Fruit fly (Drosophila melanogaster) whole organism, pupa: Measurements from ENCODE around the gene PIP82.

Source experiments
- CG10348 ChIP-seq: fragments of 200-800 bp; sonication (Bioruptor generic); IDR thresholded peaks from 2 replicates; pipeline ENCODE4 v1.3.6; 2022; ENCODE audit warnings: missing biosample characterization, missing genetic modification characterization
- CG12605 ChIP-seq: fragments of 200-800 bp; sonication (Bioruptor generic); IDR thresholded peaks from 2 replicates; pipeline ENCODE4 v1.3.6; 2022; ENCODE audit warnings: missing biosample characterization, missing genetic modification characterization
- CG13204 ChIP-seq: fragments of 200-800 bp; sonication (Bioruptor generic); optimal IDR thresholded peaks from 2 replicates; lab custom pipeline; 2018; ENCODE audit warnings: missing biosample characterization, mild to moderate bottlenecking, missing genetic modification characterization, moderate library complexity
- CG14655 ChIP-seq: fragments of 200-800 bp; sonication (Bioruptor generic); optimal IDR thresholded peaks from 3 replicates; lab custom pipeline; 2017; ENCODE audit warnings: mild to moderate bottlenecking, missing biosample characterization, missing genetic modification reagents, missing genetic modification characterization
- CG15710 ChIP-seq: fragments of 200-800 bp; sonication (Bioruptor generic); optimal IDR thresholded peaks from 2 replicates; lab custom pipeline; 2018; ENCODE audit warnings: missing biosample characterization, mild to moderate bottlenecking, missing genetic modification characterization, moderate library complexity
- CG17806 ChIP-seq: fragments of 200-800 bp; sonication (Bioruptor generic); optimal IDR thresholded peaks from 2 replicates; lab custom pipeline; 2018; ENCODE audit warnings: missing biosample characterization, mild to moderate bottlenecking, missing genetic modification characterization, moderate library complexity
- CG32121 ChIP-seq: fragments of 200-800 bp; sonication (Bioruptor generic); IDR thresholded peaks from 2 replicates; pipeline ENCODE4 v1.3.6; 2022; ENCODE audit warnings: missing biosample characterization, missing genetic modification characterization
- CG34367 ChIP-seq: fragments of 200-800 bp; sonication (Bioruptor generic); optimal IDR thresholded peaks from 2 replicates; lab custom pipeline; 2018; ENCODE audit warnings: missing biosample characterization, mild to moderate bottlenecking, missing genetic modification characterization
- CG4496 ChIP-seq: fragments of 200-800 bp; sonication (Bioruptor generic); IDR thresholded peaks from 3 replicates; pipeline ENCODE4 v1.3.6; 2022; ENCODE audit warnings: missing biosample characterization, missing genetic modification characterization
- CG8159 ChIP-seq: fragments of 200-800 bp; sonication (Bioruptor generic); optimal IDR thresholded peaks from 3 replicates; lab custom pipeline; 2018; ENCODE audit warnings: missing biosample characterization, mild to moderate bottlenecking, missing genetic modification characterization, moderate library complexity
- CG8301 ChIP-seq: fragments of 200-800 bp; sonication (Bioruptor generic); optimal IDR thresholded peaks from 2 replicates; lab custom pipeline; 2018; ENCODE audit warnings: missing biosample characterization, mild to moderate bottlenecking, missing genetic modification characterization
- CG9948 ChIP-seq: fragments of 200-800 bp; sonication (Bioruptor generic); optimal IDR thresholded peaks from 2 replicates; lab custom pipeline; 2018; ENCODE audit warnings: missing biosample characterization, mild to moderate bottlenecking, missing genetic modification characterization, moderate library complexity
- D1 ChIP-seq: fragments of 200-800 bp; sonication (Bioruptor generic); optimal IDR thresholded peaks from 2 replicates; lab custom pipeline; 2018; ENCODE audit warnings: missing biosample characterization, mild to moderate bottlenecking, missing genetic modification characterization, moderate library complexity
- EcR ChIP-seq: fragments of 200-800 bp; sonication (Bioruptor generic); optimal IDR thresholded peaks from 3 replicates; lab custom pipeline; 2019; ENCODE audit warnings: missing biosample characterization, missing genetic modification characterization, mild to moderate bottlenecking, moderate library complexity, missing genetic modification reagents
- Ets98B ChIP-seq: fragments of 200-800 bp; sonication (Bioruptor generic); IDR thresholded peaks from 2 replicates; pipeline ENCODE4 v1.3.6; 2022; ENCODE audit warnings: missing biosample characterization, missing genetic modification characterization
- Pif1A ChIP-seq: fragments of 200-800 bp; sonication (Bioruptor generic); optimal IDR thresholded peaks from 3 replicates; lab custom pipeline; 2016; ENCODE audit warnings: missing biosample characterization, missing genetic modification characterization
- Pif1B ChIP-seq: fragments of 200-800 bp; sonication (Bioruptor generic); optimal IDR thresholded peaks from 3 replicates; lab custom pipeline; 2016; ENCODE audit warnings: missing biosample characterization, missing genetic modification characterization
- Snoo ChIP-seq: fragments of 200-800 bp; sonication (Bioruptor generic); optimal IDR thresholded peaks from 3 replicates; lab custom pipeline; 2017; ENCODE audit warnings: missing biosample characterization, mild to moderate bottlenecking, missing genetic modification characterization, inconsistent platforms
- fd96Ca ChIP-seq: fragments of 200-800 bp; sonication (Bioruptor generic); IDR thresholded peaks from 3 replicates; pipeline ENCODE4 v1.3.6; 2022; ENCODE audit warnings: missing biosample characterization, missing genetic modification characterization
- gl ChIP-seq: fragments of 200-800 bp; sonication (Bioruptor generic); optimal IDR thresholded peaks from 2 replicates; lab custom pipeline; 2018; ENCODE audit warnings: missing biosample characterization, mild to moderate bottlenecking, missing genetic modification characterization
- rn ChIP-seq: fragments of 200-800 bp; sonication (Bioruptor generic); IDR thresholded peaks from 2 replicates; pipeline ENCODE4 v1.3.6; 2022; ENCODE audit warnings: missing biosample characterization, missing genetic modification characterization

Gene PIP82

DNA sequence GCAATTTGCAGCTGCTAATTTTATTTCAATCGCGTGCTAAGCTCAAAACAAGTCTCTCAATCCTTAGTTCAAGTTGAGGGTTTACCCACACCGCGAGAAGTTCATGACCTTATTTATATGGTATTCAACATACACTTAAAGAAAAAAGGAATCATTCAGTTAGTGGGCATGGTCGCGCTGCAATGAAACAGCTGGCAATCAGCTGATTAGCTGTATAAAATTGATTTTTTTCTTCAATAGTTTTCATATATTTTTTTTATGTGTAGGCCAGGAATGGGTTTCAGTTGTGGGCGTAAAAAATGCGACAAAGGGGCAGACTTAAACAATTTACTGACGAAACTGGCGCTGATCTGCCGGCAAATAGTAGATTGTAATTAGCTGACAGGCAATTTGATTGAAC is 30.3 kb downstream of the PIP82 start:
- TF ChIP-seq CG8159 (tag; lab: Kevin White, UChicago) (no peak), CG4496 (peak; percentile 49; the same call in 1 of the 3 replicates), CG12605 (0 out of 2 replicates have a peak, but pooled peaks have one; percentile 14), CG34367 (no peak), gl (no peak), CG9948 (tag; lab: Kevin White, UChicago) (no peak), CG8301 (tag; lab: Kevin White, UChicago) (no peak), CG10348 (GFP tag; lab: Robert Waterston, UW) (no peak), EcR (GFP tag; lab: Kevin White, UChicago) (no peak), CG14655 (GFP tag; lab: Kevin White, UChicago) (no peak), CG15710 (tag; lab: Kevin White, UChicago) (no peak), Pif1A (peak; percentile 7), fd96Ca (GFP tag; lab: Robert Waterston, UW) (no peak; the same call in 2 of the 3 replicates), Snoo (tag; lab: Kevin White, UChicago) (no peak), CG17806 (tag; lab: Kevin White, UChicago) (no peak), D1 (tag; lab: Kevin White, UChicago) (no peak), Ets98B (GFP tag; lab: Robert Waterston, UW) (peak; percentile 11; the same call in 1 of the 2 replicates), CG13204 (GFP tag; lab: Kevin White, UChicago) (no peak), rn (GFP tag; lab: Robert Waterston, UW) (no peak), CG32121 (GFP tag; lab: Robert Waterston, UW) (no peak), Pif1B (GFP tag; lab: Kevin White, UChicago) (no peak)
- TF ChIP-seq, all 21 proteins: peak for 4

DNA sequence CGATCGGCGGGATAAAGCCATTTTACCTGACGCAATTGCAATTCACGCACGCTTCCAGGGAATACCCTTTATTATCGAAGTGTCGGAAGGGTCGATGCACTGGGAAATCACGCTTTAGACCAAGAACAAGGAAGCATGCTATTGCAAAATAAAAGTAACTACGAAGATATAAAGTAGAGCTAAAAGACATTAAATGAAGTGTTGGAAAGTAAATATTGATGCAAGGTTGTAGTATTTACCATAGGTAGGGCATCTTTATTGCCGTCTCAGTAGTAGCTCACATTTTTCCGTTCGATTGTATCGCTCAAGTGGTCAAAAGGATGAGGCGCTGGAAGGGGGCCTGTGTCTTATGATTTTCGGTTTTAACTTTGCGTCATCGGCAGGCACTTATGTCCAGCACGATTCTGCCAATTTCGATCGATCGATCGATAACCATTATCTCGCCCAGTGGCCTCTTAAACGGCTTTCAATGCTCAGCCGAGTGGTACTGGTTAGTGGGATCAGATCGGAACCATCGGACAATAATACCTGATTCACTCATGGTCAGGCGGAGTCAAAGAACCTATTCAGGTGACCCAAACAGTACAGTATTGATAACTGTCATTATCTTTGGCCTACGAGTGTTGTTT is 31.8 kb downstream of the PIP82 start:
- TF ChIP-seq gl (no peak), CG32121 (GFP tag; lab: Robert Waterston, UW) (no peak), EcR (GFP tag; lab: Kevin White, UChicago) (peak; percentile 28), CG8159 (tag; lab: Kevin White, UChicago) (peak; percentile 43), CG8301 (tag; lab: Kevin White, UChicago) (no peak), CG15710 (tag; lab: Kevin White, UChicago) (peak; percentile 5)

DNA sequence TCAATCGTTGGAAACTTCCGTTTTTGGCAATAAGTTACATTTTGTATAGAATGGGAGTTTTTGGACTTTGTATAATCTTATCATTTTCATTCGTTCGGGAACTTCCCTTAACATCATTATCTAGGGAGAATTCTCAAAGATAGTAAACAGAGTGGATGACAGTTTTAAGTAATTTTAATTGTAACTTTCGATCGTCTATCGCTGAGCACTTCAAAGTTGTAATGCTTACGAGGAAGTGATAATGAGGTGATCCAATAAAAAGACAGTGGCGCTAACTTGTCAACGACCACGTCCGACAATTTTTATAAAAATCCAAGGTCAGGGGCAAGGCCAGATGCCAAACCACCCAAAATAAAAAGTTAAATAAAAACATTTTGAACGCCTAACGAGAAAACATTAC is 33.1 kb downstream of the PIP82 start:
- TF ChIP-seq rn (GFP tag; lab: Robert Waterston, UW) (no peak), CG14655 (GFP tag; lab: Kevin White, UChicago) (no peak), CG9948 (tag; lab: Kevin White, UChicago) (no peak), Snoo (tag; lab: Kevin White, UChicago) (no peak), CG13204 (GFP tag; lab: Kevin White, UChicago) (no peak), Pif1A (no peak), CG34367 (no peak), fd96Ca (GFP tag; lab: Robert Waterston, UW) (no peak), CG8159 (tag; lab: Kevin White, UChicago) (no peak), CG8301 (tag; lab: Kevin White, UChicago) (no peak), CG4496 (no peak), CG12605 (no peak)

DNA sequence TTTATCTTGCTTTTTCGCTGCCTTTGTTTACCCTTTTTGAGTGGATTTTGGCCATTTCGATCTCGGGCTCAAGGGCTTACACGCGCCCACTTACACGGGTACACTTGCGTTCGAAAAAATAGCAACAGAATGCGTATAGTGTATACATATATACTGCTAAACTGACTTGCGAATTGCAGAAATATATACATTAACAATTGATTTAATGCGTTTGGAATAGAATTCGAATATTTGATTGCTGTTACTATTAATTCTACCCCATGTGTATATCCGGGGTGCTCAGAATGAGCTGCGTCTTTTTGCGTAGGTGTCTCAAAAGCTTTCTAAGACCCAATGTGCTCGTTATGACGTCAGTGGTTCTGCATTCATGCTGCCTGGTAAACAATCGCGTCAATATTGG is 36.0 kb downstream of the PIP82 start:
- no peak for TF ChIP-seq CG8301 (tag; lab: Kevin White, UChicago)
- no peak for TF ChIP-seq gl
- TF ChIP-seq CG8159 (tag; lab: Kevin White, UChicago), result no peak
- TF ChIP-seq CG15710 (tag; lab: Kevin White, UChicago), result no peak
- TF ChIP-seq CG14655 (GFP tag; lab: Kevin White, UChicago), result no peak
- no peak for TF ChIP-seq D1 (tag; lab: Kevin White, UChicago)
- no peak for TF ChIP-seq CG4496
- TF ChIP-seq CG13204 (GFP tag; lab: Kevin White, UChicago), result no peak
- no peak for TF ChIP-seq rn (GFP tag; lab: Robert Waterston, UW)
- TF ChIP-seq Ets98B (GFP tag; lab: Robert Waterston, UW), result no peak
- TF ChIP-seq CG32121 (GFP tag; lab: Robert Waterston, UW), result no peak
- TF ChIP-seq CG17806 (tag; lab: Kevin White, UChicago), result no peak
- no peak for TF ChIP-seq Pif1A
- no peak for TF ChIP-seq CG10348 (GFP tag; lab: Robert Waterston, UW)
- TF ChIP-seq Snoo (tag; lab: Kevin White, UChicago), result no peak
- no peak for TF ChIP-seq CG12605
- TF ChIP-seq EcR (GFP tag; lab: Kevin White, UChicago), result no peak

DNA sequence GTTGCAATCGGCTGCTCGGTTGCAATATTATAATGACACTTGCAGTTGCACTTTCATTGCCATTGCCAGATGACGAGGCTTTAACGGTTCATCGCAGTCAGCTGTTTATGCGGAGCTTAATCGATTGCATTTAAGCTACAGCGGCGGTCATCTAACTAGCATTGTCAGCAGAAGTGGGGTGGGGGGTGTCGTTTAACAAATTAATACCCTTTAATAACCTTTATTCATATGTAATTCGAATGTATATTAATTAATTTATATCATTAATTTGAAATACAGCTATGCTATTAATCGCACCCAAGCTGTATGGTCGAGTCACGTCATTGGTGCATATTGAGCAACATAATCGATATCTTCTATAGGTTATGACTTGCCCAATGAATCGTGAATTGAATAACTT is 36.6 kb downstream of the PIP82 start:
- TF ChIP-seq CG15710 (tag; lab: Kevin White, UChicago) (peak; percentile 81), CG8301 (tag; lab: Kevin White, UChicago) (peak; percentile 72), Pif1A (peak; percentile 73), gl (peak; percentile 36), CG32121 (GFP tag; lab: Robert Waterston, UW) (peak; percentile 85), Pif1B (GFP tag; lab: Kevin White, UChicago) (peak; percentile 78), fd96Ca (GFP tag; lab: Robert Waterston, UW) (peak; percentile 92), Snoo (tag; lab: Kevin White, UChicago) (peak; percentile 77), EcR (GFP tag; lab: Kevin White, UChicago) (no peak), CG8159 (tag; lab: Kevin White, UChicago) (peak; percentile 78), D1 (tag; lab: Kevin White, UChicago) (no peak), CG4496 (peak; percentile 93), CG9948 (tag; lab: Kevin White, UChicago) (peak; percentile 69), CG13204 (GFP tag; lab: Kevin White, UChicago) (no peak), CG34367 (peak; percentile 65), CG12605 (peak; percentile 87), CG17806 (tag; lab: Kevin White, UChicago) (peak; percentile 70), rn (GFP tag; lab: Robert Waterston, UW) (no peak; the same call in 1 of the 2 replicates), CG14655 (GFP tag; lab: Kevin White, UChicago) (peak; percentile 79), CG10348 (GFP tag; lab: Robert Waterston, UW) (no peak), Ets98B (GFP tag; lab: Robert Waterston, UW) (peak; percentile 92)
